Worm (Caenorhabditis elegans) whole organism, young adult: ENCODE data around the gene K03B4.6.

Source experiments
- B0261.1 ChIP-seq: sonication (generic microtip); optimal IDR thresholded peaks from 2 replicates; lab custom pipeline; 2016; ENCODE audit warnings: mild to moderate bottlenecking, missing genetic modification characterization, moderate library complexity, missing compliant biosample characterization
- B0336.3 ChIP-seq: fragments of 200-800 bp; sonication (Bioruptor generic); IDR thresholded peaks from 2 replicates; pipeline ENCODE4 v1.3.6; 2022; ENCODE audit warnings: missing genetic modification characterization, missing compliant biosample characterization
- C06A6.2 ChIP-seq: fragments of 200-800 bp; sonication (Bioruptor generic); conservative IDR thresholded peaks from 2 replicates; pipeline ENCODE4 v1.3.6; 2022; ENCODE audit warnings: missing genetic modification characterization, missing compliant biosample characterization
- C17E4.6 ChIP-seq: fragments of 200-800 bp; sonication (Bioruptor generic); IDR thresholded peaks from 2 replicates; pipeline ENCODE4 v1.3.6; 2022; ENCODE audit warnings: missing genetic modification reagents, missing genetic modification characterization, missing compliant biosample characterization
- D2030.7 ChIP-seq: fragments of 200-800 bp; sonication (Bioruptor generic); IDR thresholded peaks from 2 replicates; pipeline ENCODE4 v1.3.6; 2022; ENCODE audit warnings: missing genetic modification reagents, missing genetic modification characterization, missing compliant biosample characterization
- F10E7.11 ChIP-seq: sonication (generic microtip); optimal IDR thresholded peaks from 2 replicates; lab custom pipeline; 2017; ENCODE audit warnings: mild to moderate bottlenecking, missing genetic modification characterization, moderate library complexity, missing compliant biosample characterization
- F22D6.2 ChIP-seq: sonication (generic microtip); optimal IDR thresholded peaks from 2 replicates; lab custom pipeline; 2016; ENCODE audit warnings: mild to moderate bottlenecking, missing genetic modification characterization, missing compliant biosample characterization
- F49E8.2 ChIP-seq: sonication (generic microtip); optimal IDR thresholded peaks from 3 replicates; lab custom pipeline; 2017; ENCODE audit warnings: missing genetic modification characterization, mild to moderate bottlenecking, missing compliant biosample characterization, antibody characterized with exemption, moderate library complexity; ENCODE audit not compliant: insufficient read depth
- F55B11.4 ChIP-seq: sonication (generic microtip); optimal IDR thresholded peaks from 2 replicates; lab custom pipeline; 2016; ENCODE audit warnings: missing compliant biosample characterization, missing genetic modification characterization, borderline replicate concordance; ENCODE audit not compliant: insufficient read depth
- K12H6.12 ChIP-seq: fragments of 200-800 bp; sonication (Bioruptor generic); optimal IDR thresholded peaks from 2 replicates; lab custom pipeline; 2018; ENCODE audit warnings: mild to moderate bottlenecking, missing genetic modification characterization, missing compliant biosample characterization
- Y53F4B.3 ChIP-seq: fragments of 200-800 bp; sonication (Bioruptor generic); IDR thresholded peaks from 2 replicates; pipeline ENCODE4 v1.3.6; 2022; ENCODE audit warnings: missing genetic modification reagents, missing genetic modification characterization, missing compliant biosample characterization
- Y56A3A.18 ChIP-seq: fragments of 200-800 bp; sonication (Bioruptor generic); IDR thresholded peaks from 2 replicates; pipeline ENCODE4 v1.3.6; 2022; ENCODE audit warnings: missing genetic modification reagents, missing genetic modification characterization, missing compliant biosample characterization
- akir-1 ChIP-seq: fragments of 200-800 bp; sonication (Bioruptor generic); optimal IDR thresholded peaks from 2 replicates; lab custom pipeline; 2018; ENCODE audit warnings: mild to moderate bottlenecking, missing genetic modification characterization, moderate library complexity, missing compliant biosample characterization
- aptf-2 ChIP-seq: fragments of 200-800 bp; sonication (Bioruptor generic); conservative IDR thresholded peaks from 2 replicates; pipeline ENCODE4 v1.3.6; 2022; ENCODE audit warnings: missing genetic modification reagents, missing genetic modification characterization, missing compliant biosample characterization
- bed-2 ChIP-seq: fragments of 200-800 bp; sonication (Bioruptor generic); IDR thresholded peaks from 2 replicates; pipeline ENCODE4 v1.3.6; 2022; ENCODE audit warnings: missing genetic modification reagents, missing genetic modification characterization, missing compliant biosample characterization
- ceh-100 ChIP-seq: fragments of 200-800 bp; sonication (Bioruptor generic); IDR thresholded peaks from 2 replicates; pipeline ENCODE4 v1.3.6; 2022; ENCODE audit warnings: missing genetic modification reagents, missing genetic modification characterization, missing compliant biosample characterization
- ceh-40 ChIP-seq: fragments of 200-800 bp; sonication (Bioruptor generic); IDR thresholded peaks from 2 replicates; pipeline ENCODE4 v1.3.6; 2022; ENCODE audit warnings: missing genetic modification characterization, missing compliant biosample characterization
- die-1 ChIP-seq: sonication (generic microtip); optimal IDR thresholded peaks from 2 replicates; lab custom pipeline; 2016; ENCODE audit warnings: missing genotype, mild to moderate bottlenecking, missing genetic modification characterization, missing compliant biosample characterization
- dpl-1 ChIP-seq: fragments of 150-350 bp; optimal IDR thresholded peaks from 2 replicates; lab custom pipeline; 2014; ENCODE audit warnings: missing biosample characterization, missing genetic modification reagents, missing genetic modification characterization
- efl-1 ChIP-seq: fragments of 150-350 bp; optimal IDR thresholded peaks from 2 replicates; lab custom pipeline; 2014; ENCODE audit warnings: missing biosample characterization, missing genetic modification reagents, missing genetic modification characterization
- egl-44 ChIP-seq: fragments of 200-800 bp; sonication (Bioruptor generic); IDR thresholded peaks from 2 replicates; pipeline ENCODE4 v1.3.6; 2022; ENCODE audit warnings: missing genetic modification reagents, missing genetic modification characterization, missing compliant biosample characterization
- fkh-3 ChIP-seq: sonication (generic microtip); optimal IDR thresholded peaks from 2 replicates; lab custom pipeline; 2016; ENCODE audit warnings: mild to moderate bottlenecking, missing genetic modification characterization, missing compliant biosample characterization
- gei-17 ChIP-seq: fragments of 200-800 bp; sonication (Bioruptor generic); optimal IDR thresholded peaks from 2 replicates; lab custom pipeline; 2018; ENCODE audit warnings: mild to moderate bottlenecking, missing genetic modification characterization, missing compliant biosample characterization
- hmg-1.2 ChIP-seq: fragments of 200-800 bp; sonication (Bioruptor generic); IDR thresholded peaks from 2 replicates; pipeline ENCODE4 v1.3.6; 2022; ENCODE audit warnings: missing genetic modification reagents, missing genetic modification characterization, missing compliant biosample characterization
- let-526 ChIP-seq: fragments of 200-800 bp; sonication (Bioruptor generic); IDR thresholded peaks from 2 replicates; pipeline ENCODE4 v1.3.6; 2022; ENCODE audit warnings: missing genetic modification reagents, missing genetic modification characterization, missing compliant biosample characterization
- lin-26 ChIP-seq: fragments of 200-800 bp; sonication (Bioruptor generic); IDR thresholded peaks from 2 replicates; pipeline ENCODE4 v1.3.6; 2022; ENCODE audit warnings: missing genetic modification reagents, missing genetic modification characterization, missing compliant biosample characterization
- lin-54 ChIP-seq: fragments of 200-800 bp; sonication (Bioruptor generic); optimal IDR thresholded peaks from 2 replicates; lab custom pipeline; 2018; ENCODE audit warnings: mild to moderate bottlenecking, missing genetic modification characterization, missing compliant biosample characterization
- lsl-1 ChIP-seq: fragments of 200-800 bp; sonication (Bioruptor generic); optimal IDR thresholded peaks from 2 replicates; lab custom pipeline; 2018; ENCODE audit warnings: mild to moderate bottlenecking, missing genetic modification characterization, moderate library complexity, missing compliant biosample characterization
- madf-6 ChIP-seq: fragments of 200-800 bp; sonication (Bioruptor generic); IDR thresholded peaks from 2 replicates; pipeline ENCODE4 v1.3.6; 2022; ENCODE audit warnings: missing genetic modification reagents, missing genetic modification characterization, missing compliant biosample characterization
- madf-8 ChIP-seq: fragments of 200-800 bp; sonication (Bioruptor generic); conservative IDR thresholded peaks from 2 replicates; pipeline ENCODE4 v1.3.6; 2022; ENCODE audit warnings: missing genetic modification reagents, missing genetic modification characterization, missing compliant biosample characterization
- mxl-1 ChIP-seq: sonication (generic microtip); optimal IDR thresholded peaks from 2 replicates; lab custom pipeline; 2016; ENCODE audit warnings: missing genetic modification characterization, missing compliant biosample characterization
- nfya-2 ChIP-seq: fragments of 200-800 bp; sonication (Bioruptor generic); IDR thresholded peaks from 2 replicates; pipeline ENCODE4 v1.3.6; 2022; ENCODE audit warnings: missing genetic modification reagents, missing genetic modification characterization, missing compliant biosample characterization
- rcor-1 ChIP-seq: fragments of 200-800 bp; sonication (Bioruptor generic); IDR thresholded peaks from 2 replicates; pipeline ENCODE4 v1.3.6; 2022; ENCODE audit warnings: missing genetic modification reagents, missing genetic modification characterization, missing compliant biosample characterization
- sdz-38 ChIP-seq: sonication (generic microtip); optimal IDR thresholded peaks from 2 replicates; lab custom pipeline; 2016; ENCODE audit warnings: missing genotype, missing genetic modification characterization, missing compliant biosample characterization
- snpc-1.1 ChIP-seq: sonication (generic microtip); optimal IDR thresholded peaks from 2 replicates; lab custom pipeline; 2017; ENCODE audit warnings: missing genetic modification characterization, mild to moderate bottlenecking, missing compliant biosample characterization, antibody characterized with exemption, moderate library complexity, missing genotype, missing genetic modification reagents; ENCODE audit not compliant: insufficient read depth
- snpc-1.3 ChIP-seq: sonication (generic microtip); optimal IDR thresholded peaks from 2 replicates; lab custom pipeline; 2017; ENCODE audit warnings: missing genetic modification characterization, mild to moderate bottlenecking, missing compliant biosample characterization, antibody characterized with exemption, moderate library complexity, missing genotype, missing genetic modification reagents; ENCODE audit not compliant: insufficient read depth
- snpc-4 ChIP-seq, 5 experiments: fragments of 150-350 bp in 1 of 5; sonication (generic microtip) in 4 of 5; optimal IDR thresholded peaks; 2 replicates each; lab custom pipeline; 2014 to 2018; ENCODE audit warnings: missing genetic modification characterization in 5 of 5, missing biosample characterization in 3 of 5, antibody characterized with exemption in 2 of 5, mild to moderate bottlenecking in 2 of 5, missing compliant biosample characterization in 2 of 5, missing genotype in 2 of 5, moderate library complexity in 2 of 5, missing genetic modification reagents in 1 of 5
- tbp1 ChIP-seq: fragments of 200-800 bp; sonication (Bioruptor generic); optimal IDR thresholded peaks from 2 replicates; lab custom pipeline; 2018; ENCODE audit warnings: mild to moderate bottlenecking, missing genetic modification characterization, missing compliant biosample characterization
- tbx-9 ChIP-seq: sonication (generic microtip); optimal IDR thresholded peaks from 2 replicates; lab custom pipeline; 2016; ENCODE audit warnings: borderline replicate concordance, missing genetic modification characterization, inconsistent platforms, missing compliant biosample characterization
- unc-130 ChIP-seq: sonication (generic microtip); optimal IDR thresholded peaks from 2 replicates; lab custom pipeline; 2016; ENCODE audit warnings: missing genetic modification reagents, missing genetic modification characterization, missing compliant biosample characterization
- xnd-1 ChIP-seq: sonication (generic microtip); optimal IDR thresholded peaks from 2 replicates; lab custom pipeline; 2016; ENCODE audit warnings: missing genotype, missing genetic modification reagents, missing genetic modification characterization, missing compliant biosample characterization
- ztf-28 ChIP-seq: fragments of 200-800 bp; sonication (Bioruptor generic); IDR thresholded peaks from 2 replicates; pipeline ENCODE4 v1.3.6; 2022; ENCODE audit warnings: missing genetic modification reagents, missing genetic modification characterization, missing compliant biosample characterization

The K03B4.6 gene

DNA sequence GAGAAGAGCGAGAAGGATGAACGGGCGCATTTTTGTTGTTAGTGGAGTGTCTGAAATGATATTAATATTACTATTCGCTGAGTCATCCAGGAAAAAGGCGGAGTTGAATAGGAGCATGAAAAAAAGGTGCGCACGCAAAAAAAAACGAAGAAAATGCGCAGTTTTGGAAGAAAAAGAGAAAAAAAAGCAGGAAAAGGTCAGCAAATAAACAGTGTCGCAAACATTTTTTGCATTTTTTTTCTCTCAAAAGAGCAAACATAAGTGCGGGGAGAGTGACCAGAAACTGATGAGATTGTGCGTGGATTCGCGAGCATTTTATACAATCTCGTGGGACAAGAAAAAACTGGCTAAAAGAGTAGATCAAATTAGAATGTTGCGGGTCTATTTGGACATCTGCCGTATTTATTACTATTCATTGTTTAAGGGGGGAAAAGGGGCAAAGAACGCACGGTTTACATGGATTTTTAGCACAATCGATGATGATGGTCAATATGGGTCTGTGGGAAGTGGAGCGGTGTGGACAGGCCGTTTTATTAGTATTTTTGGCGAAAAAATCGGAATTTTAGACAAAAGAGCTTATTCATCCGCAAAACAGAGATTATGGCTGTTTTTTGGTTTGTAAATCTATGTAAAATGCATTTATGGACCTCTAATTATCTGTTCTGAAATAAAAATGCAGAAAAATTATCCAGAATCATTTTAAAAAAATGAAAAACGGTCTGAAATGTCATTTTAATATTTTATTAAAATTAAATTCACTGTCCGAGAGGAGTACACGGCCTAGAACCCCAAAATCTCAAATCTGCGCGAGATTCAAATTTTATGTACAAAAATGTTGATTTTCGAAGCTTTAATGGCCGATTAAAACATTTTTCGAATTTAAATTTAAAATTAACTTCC is 16.6 kb upstream of the K03B4.6 start, which contains the start of gene cpg-8:
Gene cpg-8, minus strand, starts transcription at position 51 of the 900 bp plus-strand sequence.
- no peak for TF ChIP-seq Y53F4B.3 (GFP tag; lab: Robert Waterston, UW)
- no peak for TF ChIP-seq snpc-1.1 (tag; lab: Kevin White, UChicago)
- no peak for TF ChIP-seq tbx-9 (tag; lab: Kevin White, UChicago)
- TF ChIP-seq B0336.3 (GFP tag; lab: Robert Waterston, UW): peak; percentile 15; the same call in 1 of the 2 replicates
- no peak for TF ChIP-seq F10E7.11 (tag; lab: Kevin White, UChicago)
- 0 out of 2 replicates have a peak, but pooled peaks have one; percentile 61 for TF ChIP-seq ztf-28
- peak; percentile 56 for TF ChIP-seq xnd-1 (tag; lab: Kevin White, UChicago)
- TF ChIP-seq let-526: no peak
- TF ChIP-seq snpc-1.3 (tag; lab: Kevin White, UChicago): no peak
- TF ChIP-seq aptf-2: peak; percentile 52; the same call in 1 of the 2 replicates
- no peak for TF ChIP-seq snpc-4 (GFP tag; optimal IDR thresholded peaks at IDR 0.05; lab: Kevin White, UChicago)
- no peak for TF ChIP-seq snpc-4 (tag; optimal IDR thresholded peaks at IDR 0.05; lab: Kevin White, UChicago)
- no peak for TF ChIP-seq lsl-1 (GFP tag; lab: Kevin White, UChicago)
- peak; percentile 76 for TF ChIP-seq madf-6 (GFP tag; lab: Robert Waterston, UW)
- no peak for TF ChIP-seq fkh-3 (tag; lab: Kevin White, UChicago)
- no peak for TF ChIP-seq die-1 (tag; lab: Kevin White, UChicago)
- TF ChIP-seq lin-54: peak; percentile 17
- peak; percentile 53 for TF ChIP-seq madf-8
- TF ChIP-seq nfya-2 (GFP tag; lab: Robert Waterston, UW): no peak
- TF ChIP-seq C17E4.6 (GFP tag; lab: Robert Waterston, UW): no peak
- TF ChIP-seq sdz-38 (tag; lab: Kevin White, UChicago): no peak
- TF ChIP-seq dpl-1 (GFP tag; lab: Kevin White, UChicago): peak; percentile 17
- TF ChIP-seq ceh-40: no peak
- TF ChIP-seq Y56A3A.18 (GFP tag; lab: Robert Waterston, UW): no peak
- no peak for TF ChIP-seq ceh-100 (GFP tag; lab: Robert Waterston, UW)
- TF ChIP-seq C06A6.2 (GFP tag; lab: Robert Waterston, UW): no peak
- TF ChIP-seq B0261.1 (tag; lab: Kevin White, UChicago): no peak
- peak; percentile 36; the same call in 1 of the 2 replicates for TF ChIP-seq D2030.7
- no peak for TF ChIP-seq unc-130
- 0 out of 2 replicates have a peak, but pooled peaks have one; percentile 6 for TF ChIP-seq hmg-1.2 (GFP tag; lab: Robert Waterston, UW)
- TF ChIP-seq akir-1 (GFP tag; lab: Kevin White, UChicago): no peak
- no peak for TF ChIP-seq egl-44 (GFP tag; lab: Robert Waterston, UW)
- TF ChIP-seq rcor-1 (GFP tag; lab: Robert Waterston, UW): no peak
- TF ChIP-seq tbp1 (GFP tag; lab: Kevin White, UChicago): no peak
- TF ChIP-seq bed-2 (GFP tag; lab: Robert Waterston, UW): no peak
- TF ChIP-seq lin-26 (GFP tag; lab: Robert Waterston, UW): no peak
- TF ChIP-seq gei-17 (GFP tag; lab: Kevin White, UChicago): no peak
- TF ChIP-seq F22D6.2: no peak
- TF ChIP-seq K12H6.12 (tag; lab: Kevin White, UChicago): no peak
- peak; percentile 26 for TF ChIP-seq efl-1 (GFP tag; lab: Kevin White, UChicago)
- no peak for TF ChIP-seq F49E8.2 (tag; lab: Kevin White, UChicago)
- TF ChIP-seq mxl-1: no peak
- TF ChIP-seq F55B11.4: no peak
- TF ChIP-seq, all 124 proteins: peak for 11
